Worm (Caenorhabditis elegans): ENCODE results near the gene phat-4.

The phat-4 gene

ce11 chrV:4131471-4131939, 1.8 kb downstream of the phat-4 start, which contains the start of gene nhr-57 (continued):
- peak; percentile 51 for TF ChIP-seq swsn-7 (tag; optimal IDR thresholded peaks at IDR 0.05)
- TF ChIP-seq irx-1 (tag; optimal IDR thresholded peaks at IDR 0.05) = peak; percentile 57
- TF ChIP-seq lin-39 (tag; optimal IDR thresholded peaks at IDR 0.05) = no peak
- peak; percentile 84 for TF ChIP-seq nhr-71 (tag; optimal IDR thresholded peaks at IDR 0.05)
- TF ChIP-seq nhr-85 (tag) = peak; percentile 95
- TF ChIP-seq F16B12.6 (tag; optimal IDR thresholded peaks at IDR 0.05) = no peak
- peak; percentile 57 for TF ChIP-seq grh-1 (GFP tag; IDR thresholded peaks at IDR 0.05)
- TF ChIP-seq alr-1 (tag; optimal IDR thresholded peaks at IDR 0.05; ENCODE audit: borderline replicate concordance) = no peak
- TF ChIP-seq fkh-8 (tag; optimal IDR thresholded peaks at IDR 0.05) = peak; percentile 51
- TF ChIP-seq ceh-88 (GFP tag; IDR thresholded peaks at IDR 0.05) = 0 out of 2 replicates have a peak, but pooled peaks have one; percentile 24
- TF ChIP-seq mep-1 (tag; optimal IDR thresholded peaks at IDR 0.05) = peak; percentile 50
- TF ChIP-seq nhr-20 (tag; optimal IDR thresholded peaks at IDR 0.05) = peak; percentile 92
- TF ChIP-seq lin-15B (tag; optimal IDR thresholded peaks at IDR 0.05) = no peak
- peak; percentile 79 for TF ChIP-seq nhr-90 (tag; optimal IDR thresholded peaks at IDR 0.05; ENCODE audit: poor library complexity)
- no peak for TF ChIP-seq sptf-1 (tag; optimal IDR thresholded peaks at IDR 0.05)
- peak; percentile 92 for TF ChIP-seq skn-1 (tag; optimal IDR thresholded peaks at IDR 0.05)
- peak in 1 of 2 experiments; percentile 7 for TF ChIP-seq egl-27 (tag; optimal IDR thresholded peaks at IDR 0.05)
- no peak for TF ChIP-seq efl-3 (GFP tag; optimal IDR thresholded peaks at IDR 0.05)
- TF ChIP-seq sup-37 (GFP tag; optimal IDR thresholded peaks at IDR 0.05) = peak; percentile 54
- peak; percentile 93 for TF ChIP-seq blmp-1 (tag; optimal IDR thresholded peaks at IDR 0.05)
- peak; percentile 100 for TF ChIP-seq aha-1 (tag; optimal IDR thresholded peaks at IDR 0.05)
- peak; percentile 9 for TF ChIP-seq lin-13 (GFP tag; optimal IDR thresholded peaks at IDR 0.05)
- TF ChIP-seq nhr-47 (tag; optimal IDR thresholded peaks at IDR 0.05) = peak; percentile 64
- TF ChIP-seq nhr-77 (tag; optimal IDR thresholded peaks at IDR 0.05) = peak; percentile 83
- no peak for TF ChIP-seq zip-4 (GFP tag; optimal IDR thresholded peaks at IDR 0.05)
- no peak for TF ChIP-seq ceh-90 (tag; optimal IDR thresholded peaks at IDR 0.05)
- peak; percentile 20 for TF ChIP-seq ztf-4 (tag; optimal IDR thresholded peaks at IDR 0.05)
- peak; percentile 43 for TF ChIP-seq elt-2 (tag; optimal IDR thresholded peaks at IDR 0.05)
- TF ChIP-seq fos-1 (tag; optimal IDR thresholded peaks at IDR 0.05) = peak; percentile 64
- TF ChIP-seq unc-130 (tag; optimal IDR thresholded peaks at IDR 0.05) = peak; percentile 20
- peak; percentile 7 for TF ChIP-seq nhr-237 (tag; optimal IDR thresholded peaks at IDR 0.05)

ce11 chrV:4134728-4135127, 5.0 kb downstream of the phat-4 start, which contains the start of gene lgc-1:
Gene lgc-1, plus strand, starts transcription at chrV:4135028.
- TF ChIP-seq jun-1 (tag; optimal IDR thresholded peaks at IDR 0.05) (no peak), C34B4.2 (tag; optimal IDR thresholded peaks at IDR 0.05) (no peak), nhr-85 (tag) (no peak), ceh-8 (GFP tag; optimal IDR thresholded peaks at IDR 0.05) (no peak), mab-9 (GFP tag; IDR thresholded peaks at IDR 0.05) (no peak)

ce11 chrV:4138688-4139087, 9.0 kb downstream of the phat-4 start, which contains the start of gene lgc-29:
Gene lgc-29, plus strand, starts transcription at chrV:4138988.
- TF ChIP-seq blmp-1 (tag; optimal IDR thresholded peaks at IDR 0.05) = no peak
- TF ChIP-seq elt-3 (tag; optimal IDR thresholded peaks at IDR 0.05) = no peak
- TF ChIP-seq ztf-4 (tag; optimal IDR thresholded peaks at IDR 0.05) = no peak
- no peak for TF ChIP-seq elt-2 (tag; optimal IDR thresholded peaks at IDR 0.05)
- no peak for TF ChIP-seq C16A3.4 (tag; optimal IDR thresholded peaks at IDR 0.05)
- no peak for TF ChIP-seq lin-15B (tag; optimal IDR thresholded peaks at IDR 0.05)
- no peak for TF ChIP-seq mdl-1 (tag; optimal IDR thresholded peaks at IDR 0.05)
- TF ChIP-seq ztf-11 (tag; optimal IDR thresholded peaks at IDR 0.05) = no peak
